Worm (Caenorhabditis elegans) whole organism, L3 larva: ENCODE results near the gene T28F12.1.

Source experiments
- mdl-1 ChIP-seq: fragments of 150-350 bp; optimal IDR thresholded peaks from 2 replicates; lab custom pipeline; 2014; ENCODE audit warnings: missing biosample characterization, missing genetic modification characterization
- mml-1 ChIP-seq: fragments of 150-350 bp; sonication (generic microtip); optimal IDR thresholded peaks from 3 replicates; lab custom pipeline; 2014; ENCODE audit warnings: missing biosample characterization, missing genetic modification characterization
- nhr-67 ChIP-seq: fragments of 150-350 bp; optimal IDR thresholded peaks from 2 replicates; lab custom pipeline; 2014; ENCODE audit warnings: missing biosample characterization, missing genetic modification characterization
- pha-4 ChIP-seq: fragments of 150-350 bp; optimal IDR thresholded peaks from 2 replicates; lab custom pipeline; 2014; ENCODE audit warnings: missing biosample characterization, missing genetic modification reagents, missing genetic modification characterization
- ztf-11 ChIP-seq: fragments of 150-350 bp; optimal IDR thresholded peaks from 2 replicates; lab custom pipeline; 2014; ENCODE audit warnings: missing biosample characterization, missing genetic modification characterization

DNA sequence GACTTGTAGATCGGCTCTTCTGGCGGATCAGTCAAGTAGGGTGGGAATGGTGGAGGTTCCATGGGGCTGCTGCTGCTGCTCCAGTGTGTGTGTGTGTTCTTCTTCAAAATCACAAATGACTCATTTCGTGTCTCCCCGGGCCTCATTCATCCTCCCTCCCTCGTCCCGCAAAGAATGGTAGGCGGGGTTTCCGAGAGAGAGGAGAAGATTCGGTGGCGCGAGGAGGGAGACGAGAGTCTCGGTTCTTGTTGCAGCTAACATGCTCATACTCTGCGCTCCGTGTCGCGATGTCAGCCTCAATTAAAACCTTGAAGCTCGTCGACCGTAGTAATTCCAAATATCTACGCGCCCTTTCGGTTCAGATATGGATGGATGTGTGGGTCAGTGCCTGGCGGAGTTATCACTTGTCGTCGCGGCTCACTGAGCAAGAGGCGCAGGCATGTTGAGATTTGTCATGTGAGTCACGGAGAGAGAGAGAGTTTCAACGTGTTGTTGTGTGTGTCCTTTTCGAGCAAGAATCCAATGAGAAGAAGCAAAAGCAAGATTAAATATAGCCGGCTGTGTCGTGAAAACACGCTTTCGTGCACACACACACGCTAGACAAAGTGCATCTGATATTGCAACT lies 14.1 kb downstream of the T28F12.1 start:
- TF ChIP-seq pha-4 (no peak), nhr-67 (tag; lab: Kevin White, UChicago) (no peak), mdl-1 (tag; lab: Kevin White, UChicago) (no peak), ztf-11 (tag; lab: Kevin White, UChicago) (no peak), mml-1 (tag; lab: Kevin White, UChicago) (no peak)
